Worm (Caenorhabditis elegans) whole organism, dauer: Measurements from ENCODE around the gene srx-20.
"Not testable (repeated sequence)": the region's sequence is repeated elsewhere in the genome, so short reads cannot be mapped to it uniquely, and the experiment has no call there.

Experiments
- unc-62 ChIP-seq: sonication (generic microtip); optimal IDR thresholded peaks from 2 replicates; lab custom pipeline; 2017; ENCODE audit warnings: missing biosample characterization, missing genetic modification reagents, missing genetic modification characterization

srx-20 gene

ce11 chrIV:6867791-6868190 is at the start of gene srx-20:
srx-20 (plus strand) TSS chrIV:6868091.
- TF ChIP-seq unc-62 (GFP tag; lab: Kevin White, UChicago): no peak

- TF ChIP-seq unc-62 (GFP tag; lab: Kevin White, UChicago): no peak
Observed at ce11 chrIV:6818369-6818768, 49.5 kb upstream of the srx-20 start, which contains the start of gene C17H12.8. C17H12.8 (plus strand) TSS chrIV:6818703.

DNA sequence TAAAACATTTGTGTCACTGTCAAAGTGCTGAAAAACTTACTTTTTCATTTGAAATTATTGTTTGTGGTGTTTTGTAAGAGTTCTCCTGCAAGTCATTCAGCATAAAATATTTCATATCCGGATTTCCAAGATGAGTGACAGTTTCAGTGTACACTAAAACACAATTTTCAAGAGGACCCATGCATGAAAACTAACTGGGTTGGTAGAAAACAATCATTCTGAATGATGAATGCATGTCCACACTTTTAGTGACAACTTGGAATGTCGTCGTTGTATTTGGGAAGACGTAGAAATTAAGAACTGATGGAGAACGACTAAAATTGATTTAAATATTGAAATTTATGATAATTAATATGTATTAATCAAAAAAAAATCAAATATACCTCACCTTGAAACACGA is 46.2 kb upstream of the srx-20 start:
- no peak for TF ChIP-seq unc-62 (GFP tag; lab: Kevin White, UChicago)

- no peak for TF ChIP-seq unc-62 (GFP tag; lab: Kevin White, UChicago)
Observed at ce11 chrIV:6822406-6822805, 45.5 kb upstream of the srx-20 start, which contains the start of gene C17H12.6. C17H12.6 (minus strand) TSS chrIV:6822506.

DNA sequence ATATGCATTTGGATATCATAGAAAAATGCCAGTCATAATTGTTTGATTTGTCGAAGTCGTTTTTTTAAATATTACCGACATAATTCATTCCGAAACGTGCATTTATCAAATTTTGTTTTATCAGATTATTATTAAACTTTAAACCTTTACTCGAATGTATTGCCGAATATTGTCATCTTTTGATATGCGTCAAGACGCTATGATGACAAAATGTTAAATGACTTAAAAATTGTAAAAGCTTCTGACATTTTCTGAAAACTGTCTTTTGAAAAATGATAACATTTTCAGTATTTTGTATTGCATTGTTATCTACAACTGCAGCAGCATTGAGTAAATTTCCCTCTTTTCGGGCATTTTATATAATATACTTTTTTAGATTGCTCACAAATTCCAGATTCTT is 43.3 kb upstream of the srx-20 start, which contains the start of gene H20E11.3:
TSS of gene H20E11.3 (plus strand) at position 195 of the 400 bp plus-strand sequence.
- TF ChIP-seq unc-62 (GFP tag; lab: Kevin White, UChicago): no peak

DNA sequence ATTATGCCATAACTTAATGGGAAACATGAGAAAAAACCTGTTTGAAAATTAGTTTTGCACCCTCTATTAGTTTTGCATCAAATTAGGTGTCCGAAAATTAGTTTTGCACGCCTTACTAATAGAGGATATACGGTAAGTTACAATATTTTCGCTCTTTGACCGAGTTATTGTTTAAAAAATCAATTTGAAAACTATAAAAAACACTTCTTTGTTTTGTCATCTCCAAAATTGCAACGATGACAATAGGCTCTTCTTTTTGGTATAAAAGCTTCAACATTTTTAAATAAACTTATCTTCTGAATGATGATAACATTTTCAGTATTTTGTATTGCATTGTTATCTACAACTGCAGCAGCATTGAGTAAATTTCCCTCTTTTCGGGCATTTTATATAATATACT is 40.4 kb upstream of the srx-20 start, which contains the start of gene H20E11.2:
TSS of gene H20E11.2 (plus strand) at position 301 of the 400 bp plus-strand sequence.
- not testable (repeated sequence) for TF ChIP-seq unc-62 (GFP tag; lab: Kevin White, UChicago)

DNA sequence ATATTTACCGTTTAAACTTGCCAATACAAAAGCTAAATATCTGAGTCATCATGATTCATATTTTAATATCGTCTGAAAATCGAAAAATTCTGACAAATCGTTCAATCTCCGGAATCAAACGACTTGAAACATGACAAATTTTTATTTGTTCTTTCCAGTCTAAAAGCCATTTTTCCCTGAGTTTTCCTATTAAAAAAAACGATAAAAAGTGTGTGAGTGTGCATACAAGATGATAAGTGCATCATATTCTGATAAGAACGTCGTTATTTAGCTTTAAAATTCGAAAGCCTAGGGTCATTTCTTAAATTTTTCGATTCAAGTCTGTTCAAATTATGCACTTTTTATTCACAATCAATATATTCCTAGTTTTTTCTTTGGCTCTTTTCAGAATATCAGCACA is 38.0 kb upstream of the srx-20 start, which contains the start of gene H20E11.1:
TSS of gene H20E11.1 (plus strand) at position 244 of the 400 bp plus-strand sequence.
- TF ChIP-seq unc-62 (GFP tag; lab: Kevin White, UChicago): no peak

ce11 chrIV:6832194-6832593 is 35.7 kb upstream of the srx-20 start:
- no peak for TF ChIP-seq unc-62 (GFP tag; lab: Kevin White, UChicago)

- no peak for TF ChIP-seq unc-62 (GFP tag; lab: Kevin White, UChicago)
Observed at ce11 chrIV:6833617-6834016, 34.3 kb upstream of the srx-20 start.

- no peak for TF ChIP-seq unc-62 (GFP tag; lab: Kevin White, UChicago)
Observed at ce11 chrIV:6834705-6835104, 33.2 kb upstream of the srx-20 start.

ce11 chrIV:6836769-6837168 is 31.1 kb upstream of the srx-20 start:
- no peak for TF ChIP-seq unc-62 (GFP tag; lab: Kevin White, UChicago)

DNA sequence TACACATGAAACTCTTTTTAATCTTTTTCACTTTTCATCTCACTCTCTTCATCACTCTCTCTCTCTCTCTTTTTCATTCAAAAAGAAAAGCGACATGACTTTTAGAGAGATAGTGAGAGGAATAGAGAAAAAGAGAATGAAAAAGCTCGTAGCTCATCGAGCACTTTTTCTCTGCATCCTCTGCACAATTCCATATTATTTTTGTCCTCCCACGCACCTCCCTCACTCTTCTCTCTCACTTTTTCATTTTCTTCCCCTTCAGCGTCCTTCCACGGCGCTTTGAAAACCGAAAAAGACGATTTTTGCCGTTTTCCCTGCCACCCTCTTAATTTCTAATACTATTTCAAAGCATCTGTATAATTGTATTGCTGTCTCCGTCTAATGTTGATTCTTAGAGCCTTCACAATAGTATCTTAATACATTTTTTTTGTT is 28.8 kb upstream of the srx-20 start:
- TF ChIP-seq unc-62 (GFP tag; lab: Kevin White, UChicago): no peak

DNA sequence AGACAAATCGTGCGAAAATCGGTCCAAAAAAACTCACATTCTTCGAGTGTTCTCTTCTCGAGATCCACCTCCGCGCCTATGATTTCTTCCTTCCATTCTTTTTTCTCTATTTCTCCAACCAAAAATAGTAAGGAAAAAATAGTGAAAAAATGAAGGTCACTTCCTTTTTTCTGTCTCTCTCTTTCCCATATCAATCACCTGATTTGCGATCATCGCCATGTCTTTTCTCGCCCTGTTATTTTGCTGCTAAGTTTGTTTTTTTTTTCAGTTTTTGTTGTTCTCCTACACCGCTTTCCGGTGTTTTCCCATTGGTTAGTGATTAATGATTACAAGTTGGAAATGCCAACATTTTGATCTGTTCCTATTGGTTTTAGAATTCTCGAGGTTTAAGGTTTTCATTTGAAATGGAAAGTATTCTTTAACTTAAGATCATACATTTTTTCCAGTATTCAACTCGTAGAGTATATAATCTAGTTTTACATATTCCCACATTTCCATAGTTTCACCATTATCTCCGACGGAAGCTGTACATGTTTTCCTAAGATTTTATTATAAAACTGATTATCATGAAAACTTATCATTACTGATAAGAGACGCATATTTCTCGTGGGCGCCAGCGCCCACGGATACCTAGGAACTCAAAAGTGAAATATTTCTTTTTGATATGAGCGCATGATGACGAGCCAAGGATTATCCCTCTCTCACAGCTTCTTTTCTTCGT is 26.2 kb upstream of the srx-20 start:
- no peak for TF ChIP-seq unc-62 (GFP tag; lab: Kevin White, UChicago)

DNA sequence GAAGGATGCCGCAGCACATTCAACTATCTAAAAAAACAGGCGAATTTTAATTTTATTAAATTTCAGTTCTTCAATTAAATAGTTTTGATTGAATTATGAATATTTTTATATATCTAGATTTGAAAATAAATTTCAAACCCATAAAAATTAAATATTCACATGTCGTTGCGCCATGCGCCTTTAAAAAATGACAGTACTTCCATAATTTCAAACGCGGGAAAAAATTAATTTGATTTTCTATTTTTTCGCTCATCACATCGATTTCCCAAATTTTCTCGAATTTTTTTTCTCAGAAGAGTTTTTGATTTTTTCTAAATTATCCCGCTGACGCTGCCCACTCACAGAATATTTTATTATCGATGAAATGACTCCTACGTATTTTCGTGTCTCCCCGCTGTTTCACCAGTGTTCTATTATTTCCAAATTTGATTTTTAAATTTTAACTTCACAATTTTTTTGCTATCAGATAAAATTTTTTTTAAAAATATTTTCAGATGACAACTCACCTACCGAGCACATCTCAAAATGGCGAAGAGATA is 25.4 kb upstream of the srx-20 start, which contains the start of gene lip-1:
TSS of gene lip-1 (plus strand) at position 489 of the 539 bp plus-strand sequence.
- no peak for TF ChIP-seq unc-62 (GFP tag; lab: Kevin White, UChicago)

- no peak for TF ChIP-seq unc-62 (GFP tag; lab: Kevin White, UChicago)
Observed at ce11 chrIV:6852727-6853126, 15.2 kb upstream of the srx-20 start.

DNA sequence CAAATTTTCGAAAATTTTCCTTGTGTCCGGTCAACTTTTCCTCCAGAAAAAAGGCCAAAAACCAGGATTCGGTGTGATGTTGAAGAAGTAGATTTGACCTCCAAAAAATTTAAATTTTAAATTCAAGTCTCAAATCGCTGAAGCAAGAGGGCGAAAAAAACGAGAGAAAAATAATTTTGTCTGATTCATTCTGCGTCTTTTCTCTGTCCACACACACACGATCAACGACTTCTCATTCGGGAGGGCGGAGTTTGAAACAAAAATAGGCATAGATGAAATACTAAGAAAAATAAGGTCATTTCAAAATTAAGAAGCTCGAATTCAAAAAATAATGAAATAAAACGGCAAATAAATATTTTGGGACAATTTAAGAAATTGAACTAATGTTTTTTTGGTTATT is 8.6 kb upstream of the srx-20 start, which contains the start of gene R13H7.2:
TSS of gene R13H7.2 (minus strand) at position 101 of the 400 bp plus-strand sequence.
- TF ChIP-seq unc-62 (GFP tag; lab: Kevin White, UChicago): no peak
